Fruit fly (Drosophila melanogaster) whole organism, pupa: ENCODE results near the gene CG1090.

ENCODE experiments used
- CG10348 ChIP-seq: fragments of 200-800 bp; sonication (Bioruptor generic); IDR thresholded peaks from 2 replicates; pipeline ENCODE4 v1.3.6; 2022; ENCODE audit warnings: missing biosample characterization, missing genetic modification characterization
- CG12605 ChIP-seq: fragments of 200-800 bp; sonication (Bioruptor generic); IDR thresholded peaks from 2 replicates; pipeline ENCODE4 v1.3.6; 2022; ENCODE audit warnings: missing biosample characterization, missing genetic modification characterization
- CG9948 ChIP-seq: fragments of 200-800 bp; sonication (Bioruptor generic); optimal IDR thresholded peaks from 2 replicates; lab custom pipeline; 2018; ENCODE audit warnings: missing biosample characterization, mild to moderate bottlenecking, missing genetic modification characterization, moderate library complexity
- EcR ChIP-seq: fragments of 200-800 bp; sonication (Bioruptor generic); optimal IDR thresholded peaks from 3 replicates; lab custom pipeline; 2019; ENCODE audit warnings: missing biosample characterization, missing genetic modification characterization, mild to moderate bottlenecking, moderate library complexity, missing genetic modification reagents
- Ets98B ChIP-seq: fragments of 200-800 bp; sonication (Bioruptor generic); IDR thresholded peaks from 2 replicates; pipeline ENCODE4 v1.3.6; 2022; ENCODE audit warnings: missing biosample characterization, missing genetic modification characterization

dm6 chr3R:4382165-4382564 lies 22.5 kb downstream of the CG1090 start:
- TF ChIP-seq Ets98B (GFP tag; lab: Robert Waterston, UW) (no peak), CG10348 (no peak), CG9948 (tag; lab: Kevin White, UChicago) (no peak), EcR (GFP tag; lab: Kevin White, UChicago) (no peak), CG12605 (GFP tag; lab: Robert Waterston, UW) (no peak)
